Fruit fly (Drosophila melanogaster) whole organism, embryonic: ENCODE measurements around the gene Mettl2.
A peak's percentile ranks its signal among the peaks of the same experiment; 100 is the strongest.

ENCODE experiments used
- Asciz ChIP-seq: fragments of 200-800 bp; sonication (Bioruptor generic); optimal IDR thresholded peaks from 2 replicates; lab custom pipeline; 2017; ENCODE audit warnings: missing biosample characterization, mild to moderate bottlenecking, missing genetic modification characterization, missing genetic modification reagents
- CG13894 ChIP-seq: fragments of 200-800 bp; sonication (Bioruptor generic); optimal IDR thresholded peaks from 3 replicates; lab custom pipeline; 2018; ENCODE audit warnings: missing biosample characterization, mild to moderate bottlenecking, missing genetic modification characterization, moderate library complexity
- CG17568 ChIP-seq: fragments of 200-800 bp; sonication (Bioruptor generic); optimal IDR thresholded peaks from 2 replicates; lab custom pipeline; 2018; ENCODE audit warnings: missing biosample characterization, mild to moderate bottlenecking, missing genetic modification characterization, moderate library complexity
- Dek ChIP-seq: fragments of 200-800 bp; sonication (Bioruptor generic); optimal IDR thresholded peaks from 3 replicates; lab custom pipeline; 2019; ENCODE audit warnings: missing biosample characterization, mild to moderate bottlenecking, missing genetic modification characterization, moderate library complexity
- H2.0 ChIP-seq: fragments of 200-800 bp; sonication (Bioruptor generic); IDR thresholded peaks from 2 replicates; pipeline ENCODE4 v1.3.6; 2022; ENCODE audit warnings: missing biosample characterization, missing genetic modification characterization
- HHEX ChIP-seq: fragments of 200-800 bp; sonication (Bioruptor generic); optimal IDR thresholded peaks from 3 replicates; lab custom pipeline; 2017; ENCODE audit warnings: missing biosample characterization, mild to moderate bottlenecking, missing genetic modification characterization, missing genetic modification reagents
- HLH4C ChIP-seq: fragments of 200-800 bp; sonication (Bioruptor generic); IDR thresholded peaks from 3 replicates; pipeline ENCODE4 v1.3.6; 2022; ENCODE audit warnings: missing biosample characterization, missing genetic modification characterization; ENCODE audit not compliant: partially characterized antibody
- pum ChIP-seq: fragments of 200-800 bp; sonication (Bioruptor generic); optimal IDR thresholded peaks from 2 replicates; lab custom pipeline; 2016; ENCODE audit warnings: missing biosample characterization, missing genetic modification characterization

- TF ChIP-seq HLH4C (GFP tag; lab: Robert Waterston, UW) (no peak), H2.0 (GFP tag; lab: Robert Waterston, UW) (no peak), Dek (tag; lab: Kevin White, UChicago) (no peak), Asciz (GFP tag; lab: Kevin White, UChicago) (no peak), CG13894 (tag; lab: Kevin White, UChicago) (peak; percentile 85), pum (no peak), HHEX (GFP tag; lab: Kevin White, UChicago) (no peak), CG17568 (no peak)
These were observed 48.8 kb downstream of the Mettl2 start for dm6 chr3L:1590194-1590593.
